Worm (Caenorhabditis elegans) whole organism, early embryonic: ENCODE results near the gene C38C10.3.
"Not testable (repeated sequence)": the region's sequence is repeated elsewhere in the genome, so short reads cannot be mapped to it uniquely, and the experiment has no call there.

Experiments used
- ama-1 ChIP-seq: fragments of 150-350 bp; optimal IDR thresholded peaks from 2 replicates; lab custom pipeline; 2014
- ets-7 ChIP-seq: sonication (generic microtip); optimal IDR thresholded peaks from 2 replicates; lab custom pipeline; 2016; ENCODE audit warnings: missing genotype, missing genetic modification characterization, missing compliant biosample characterization
- hnd-1 ChIP-seq: sonication (generic microtip); optimal IDR thresholded peaks from 2 replicates; lab custom pipeline; 2016; ENCODE audit warnings: missing genetic modification characterization, missing compliant biosample characterization
- scrt-1 ChIP-seq: fragments of 200-800 bp; sonication (Bioruptor generic); IDR thresholded peaks from 2 replicates; pipeline ENCODE4 v1.3.6; 2022; ENCODE audit warnings: missing genetic modification characterization, missing compliant biosample characterization
- tbx-11 ChIP-seq: fragments of 200-800 bp; sonication (Bioruptor generic); IDR thresholded peaks from 2 replicates; pipeline ENCODE4 v1.3.6; 2022; ENCODE audit warnings: missing genetic modification characterization, missing compliant biosample characterization

DNA sequence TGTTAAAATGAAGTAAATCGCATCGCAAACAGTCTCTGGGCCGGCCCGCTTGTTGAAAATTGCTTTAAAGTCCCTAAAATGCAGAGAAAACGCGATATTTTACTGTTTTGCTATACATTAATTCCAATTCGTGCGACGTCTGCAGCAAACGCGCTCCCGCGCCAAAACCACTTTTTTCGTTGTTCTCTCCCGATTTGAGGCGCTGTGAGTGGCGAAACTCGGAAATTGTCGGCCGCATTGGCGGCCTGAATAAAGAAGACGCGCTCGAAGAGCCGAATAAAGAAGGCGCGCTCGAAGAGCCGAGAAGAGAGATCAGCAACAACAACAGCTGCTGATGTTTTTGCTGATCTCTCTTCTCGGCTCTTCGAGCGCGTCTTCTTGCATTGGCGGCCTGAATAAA lies 22.9 kb upstream of the C38C10.3 start:
- TF ChIP-seq ama-1 (lab: Kevin White, UChicago); ets-7 (tag; lab: Kevin White, UChicago); hnd-1 (tag; lab: Kevin White, UChicago): not testable (repeated sequence)
- 0 out of 2 replicates have a peak, but pooled peaks have one; percentile 7 for TF ChIP-seq tbx-11 (GFP tag; lab: Robert Waterston, UW)
- peak; percentile 65 for TF ChIP-seq scrt-1 (GFP tag; lab: Robert Waterston, UW)
